Worm (Caenorhabditis elegans) whole organism, L2 larva: Measurements from ENCODE around the gene T25B6.5.

Experiments
- F13H6.1 ChIP-seq: sonication (generic microtip); optimal IDR thresholded peaks from 2 replicates; lab custom pipeline; 2016; ENCODE audit warnings: missing genetic modification characterization, missing compliant biosample characterization
- R02D3.7 ChIP-seq: fragments of 150-350 bp; optimal IDR thresholded peaks from 2 replicates; lab custom pipeline; 2014; ENCODE audit warnings: missing biosample characterization, missing genetic modification characterization
- Y55F3AM.14 ChIP-seq: fragments of 200-800 bp; sonication (Bioruptor generic); optimal IDR thresholded peaks from 2 replicates; lab custom pipeline; 2018; ENCODE audit warnings: mild to moderate bottlenecking, missing genetic modification characterization, missing compliant biosample characterization
- ZK546.5 ChIP-seq: sonication (generic microtip); optimal IDR thresholded peaks from 2 replicates; lab custom pipeline; 2017; ENCODE audit warnings: missing biosample characterization, missing genetic modification characterization
- alr-1 ChIP-seq: fragments of 150-350 bp; optimal IDR thresholded peaks from 2 replicates; lab custom pipeline; 2014; ENCODE audit warnings: missing biosample characterization, missing genetic modification characterization
- aly-2 ChIP-seq: fragments of 150-350 bp; optimal IDR thresholded peaks from 2 replicates; lab custom pipeline; 2014; ENCODE audit warnings: missing biosample characterization, missing genetic modification characterization
- blmp-1 ChIP-seq: sonication (generic microtip); optimal IDR thresholded peaks from 2 replicates; lab custom pipeline; 2017; ENCODE audit warnings: missing genetic modification characterization, mild to moderate bottlenecking, missing compliant biosample characterization, antibody characterized with exemption, moderate library complexity; ENCODE audit not compliant: insufficient read depth
- ceh-82 ChIP-seq: fragments of 150-350 bp; optimal IDR thresholded peaks from 2 replicates; lab custom pipeline; 2014; ENCODE audit warnings: missing biosample characterization, missing genetic modification characterization
- crh-2 ChIP-seq: sonication (generic microtip); optimal IDR thresholded peaks from 2 replicates; lab custom pipeline; 2017; ENCODE audit warnings: missing biosample characterization, missing genetic modification characterization
- egl-27 ChIP-seq: sonication (generic microtip); optimal IDR thresholded peaks from 3 replicates; lab custom pipeline; 2017; ENCODE audit warnings: missing biosample characterization, missing genetic modification reagents, missing genetic modification characterization
- elt-1 ChIP-seq: fragments of 150-350 bp; optimal IDR thresholded peaks from 2 replicates; lab custom pipeline; 2014; ENCODE audit warnings: missing biosample characterization, missing genetic modification characterization
- elt-3 ChIP-seq: sonication (generic microtip); optimal IDR thresholded peaks from 2 replicates; lab custom pipeline; 2017; ENCODE audit warnings: missing biosample characterization, missing genetic modification characterization
- gmeb-1 ChIP-seq: fragments of 150-350 bp; optimal IDR thresholded peaks from 2 replicates; lab custom pipeline; 2014; ENCODE audit warnings: missing biosample characterization, missing genetic modification characterization
- lin-11 ChIP-seq: fragments of 150-350 bp; sonication (generic microtip); optimal IDR thresholded peaks from 2 replicates; lab custom pipeline; 2014; ENCODE audit warnings: missing biosample characterization, missing genetic modification characterization, inconsistent platforms, mixed read lengths
- lin-13 ChIP-seq: fragments of 150-350 bp; optimal IDR thresholded peaks from 2 replicates; lab custom pipeline; 2014; ENCODE audit warnings: missing biosample characterization, missing genetic modification reagents, missing genetic modification characterization
- lin-39 ChIP-seq: fragments of 150-350 bp; optimal IDR thresholded peaks from 2 replicates; lab custom pipeline; 2014; ENCODE audit warnings: missing biosample characterization, missing genetic modification reagents, missing genetic modification characterization
- lsy-2 ChIP-seq, 2 experiments: fragments of 150-350 bp in 1 of 2; sonication (generic microtip) in 1 of 2; optimal IDR thresholded peaks; 2 replicates each; lab custom pipeline; 2014 to 2017; ENCODE audit warnings: missing biosample characterization in 2 of 2, missing genetic modification characterization in 2 of 2
- mbf-1 ChIP-seq: sonication (generic microtip); optimal IDR thresholded peaks from 2 replicates; lab custom pipeline; 2017; ENCODE audit warnings: missing biosample characterization, missing genetic modification characterization
- mdl-1 ChIP-seq, 2 experiments: fragments of 150-350 bp in 1 of 2; sonication (generic microtip) in 1 of 2; optimal IDR thresholded peaks; 2 replicates each; lab custom pipeline; 2017; ENCODE audit warnings: missing biosample characterization in 2 of 2, missing genetic modification characterization in 2 of 2
- nhr-10 ChIP-seq: sonication (generic microtip); optimal IDR thresholded peaks from 2 replicates; lab custom pipeline; 2017; ENCODE audit warnings: missing biosample characterization, missing genetic modification characterization
- nhr-11 ChIP-seq: fragments of 150-350 bp; optimal IDR thresholded peaks from 2 replicates; lab custom pipeline; 2014; ENCODE audit warnings: missing biosample characterization, missing genetic modification characterization
- nhr-12 ChIP-seq: fragments of 150-350 bp; optimal IDR thresholded peaks from 2 replicates; lab custom pipeline; 2014; ENCODE audit warnings: missing biosample characterization, missing genetic modification characterization
- nhr-129 ChIP-seq: fragments of 150-350 bp; optimal IDR thresholded peaks from 2 replicates; lab custom pipeline; 2014; ENCODE audit warnings: missing biosample characterization, missing genetic modification characterization
- nhr-21 ChIP-seq: fragments of 150-350 bp; optimal IDR thresholded peaks from 2 replicates; lab custom pipeline; 2014; ENCODE audit warnings: missing biosample characterization, missing genetic modification characterization
- nhr-23 ChIP-seq: fragments of 150-350 bp; optimal IDR thresholded peaks from 2 replicates; lab custom pipeline; 2014; ENCODE audit warnings: missing biosample characterization, missing genetic modification reagents, missing genetic modification characterization
- nhr-237 ChIP-seq: fragments of 150-350 bp; optimal IDR thresholded peaks from 2 replicates; lab custom pipeline; 2014; ENCODE audit warnings: missing biosample characterization, missing genetic modification characterization
- nhr-25 ChIP-seq: fragments of 150-350 bp; sonication (generic microtip); optimal IDR thresholded peaks from 3 replicates; lab custom pipeline; 2014; ENCODE audit warnings: missing biosample characterization, missing genetic modification characterization
- nhr-6 ChIP-seq: fragments of 150-350 bp; optimal IDR thresholded peaks from 2 replicates; lab custom pipeline; 2014; ENCODE audit warnings: missing biosample characterization, missing genetic modification characterization
- nhr-77 ChIP-seq: fragments of 150-350 bp; optimal IDR thresholded peaks from 2 replicates; lab custom pipeline; 2014; ENCODE audit warnings: missing biosample characterization, missing genetic modification characterization
- sem-4 ChIP-seq: fragments of 150-350 bp; optimal IDR thresholded peaks from 2 replicates; lab custom pipeline; 2014; ENCODE audit warnings: missing biosample characterization, missing genetic modification reagents, missing genetic modification characterization
- skn-1 ChIP-seq: sonication (generic microtip); optimal IDR thresholded peaks from 2 replicates; lab custom pipeline; 2017; ENCODE audit warnings: missing biosample characterization, missing genetic modification characterization
- sma-3 ChIP-seq: sonication (generic microtip); optimal IDR thresholded peaks from 2 replicates; lab custom pipeline; 2016; ENCODE audit warnings: missing genetic modification reagents, missing genetic modification characterization, missing compliant biosample characterization
- sma-9 ChIP-seq, 2 experiments: fragments of 150-350 bp in 1 of 2; sonication (generic microtip) in 1 of 2; optimal IDR thresholded peaks; 2 replicates each; lab custom pipeline; 2014 to 2016; ENCODE audit warnings: missing genetic modification characterization in 2 of 2, mild to moderate bottlenecking in 1 of 2, missing biosample characterization in 1 of 2, missing compliant biosample characterization in 1 of 2, missing genetic modification reagents in 1 of 2, moderate library complexity in 1 of 2
- snpc-4 ChIP-seq: fragments of 150-350 bp; optimal IDR thresholded peaks from 2 replicates; lab custom pipeline; 2014; ENCODE audit warnings: missing biosample characterization, missing genetic modification characterization
- unc-39 ChIP-seq: fragments of 150-350 bp; optimal IDR thresholded peaks from 2 replicates; lab custom pipeline; 2014; ENCODE audit warnings: missing biosample characterization, missing genetic modification characterization
- unc-55 ChIP-seq: fragments of 150-350 bp; sonication (generic microtip); optimal IDR thresholded peaks from 3 replicates; lab custom pipeline; 2014; ENCODE audit warnings: missing biosample characterization, missing genetic modification reagents, missing genetic modification characterization
- unc-62 ChIP-seq: fragments of 150-350 bp; optimal IDR thresholded peaks from 2 replicates; lab custom pipeline; 2014; ENCODE audit warnings: missing biosample characterization, missing genetic modification reagents, missing genetic modification characterization
- zag-1 ChIP-seq: fragments of 150-350 bp; optimal IDR thresholded peaks from 2 replicates; lab custom pipeline; 2014; ENCODE audit warnings: missing biosample characterization, missing genetic modification characterization
- ztf-1 ChIP-seq: fragments of 200-800 bp; sonication (Bioruptor generic); conservative IDR thresholded peaks from 2 replicates; pipeline ENCODE4 v1.3.6; 2022; ENCODE audit warnings: missing genetic modification characterization, missing compliant biosample characterization

The T25B6.5 gene

ce11 chrX:9010418-9010817 lies 11.1 kb downstream of the T25B6.5 start, which contains the start of gene C24A3.9:
C24A3.9 (minus strand) TSS chrX:9010518.
- TF ChIP-seq lin-11 (no peak), gmeb-1 (tag; lab: Kevin White, UChicago) (no peak), ceh-82 (tag; lab: Kevin White, UChicago) (no peak), F13H6.1 (tag; lab: Kevin White, UChicago) (no peak), blmp-1 (tag; lab: Kevin White, UChicago) (no peak), nhr-6 (no peak), elt-3 (no peak), unc-55 (no peak), nhr-25 (tag; lab: Kevin White, UChicago) (no peak), lsy-2 (tag; optimal IDR thresholded peaks at IDR 0.05; lab: Kevin White, UChicago) (no peak), unc-62 (GFP tag; lab: Kevin White, UChicago) (no peak), nhr-129 (no peak), mbf-1 (tag; lab: Kevin White, UChicago) (no peak), sma-3 (GFP tag; lab: Kevin White, UChicago) (no peak), lin-39 (tag; lab: Kevin White, UChicago) (no peak)

ce11 chrX:8998809-8999208 lies 22.7 kb downstream of the T25B6.5 start, which contains the start of gene C24A3.1:
C24A3.1 (plus strand) TSS chrX:8999071.
- TF ChIP-seq ZK546.5 (tag; lab: Kevin White, UChicago) (no peak), egl-27 (tag; lab: Kevin White, UChicago) (no peak), gmeb-1 (tag; lab: Kevin White, UChicago) (no peak), lin-39 (tag; lab: Kevin White, UChicago) (no peak), nhr-10 (tag; lab: Kevin White, UChicago) (no peak), nhr-237 (tag; lab: Kevin White, UChicago) (no peak), lin-11 (no peak), nhr-12 (tag; lab: Kevin White, UChicago) (no peak), unc-39 (no peak), R02D3.7 (tag; lab: Kevin White, UChicago) (no peak), elt-1 (no peak), nhr-25 (tag; lab: Kevin White, UChicago) (no peak), snpc-4 (tag; lab: Kevin White, UChicago) (no peak), ceh-82 (tag; lab: Kevin White, UChicago) (no peak), nhr-77 (tag; lab: Kevin White, UChicago) (no peak), Y55F3AM.14 (GFP tag; lab: Kevin White, UChicago) (no peak)

ce11 chrX:8997450-8998075 lies 24.0 kb downstream of the T25B6.5 start, which contains the start of gene C24A3.2:
C24A3.2 (plus strand) TSS chrX:8997500.
- TF ChIP-seq nhr-11 (tag; lab: Kevin White, UChicago) (no peak), zag-1 (tag; lab: Kevin White, UChicago) (peak; percentile 41), nhr-237 (tag; lab: Kevin White, UChicago) (no peak), sma-9 (GFP tag; optimal IDR thresholded peaks at IDR 0.05; lab: Kevin White, UChicago) (no peak), sma-9 (tag; optimal IDR thresholded peaks at IDR 0.05; lab: Kevin White, UChicago) (no peak), lsy-2 (tag; optimal IDR thresholded peaks at IDR 0.05; lab: Kevin White, UChicago) (peak in 1 of 2 experiments; percentile 23), elt-1 (no peak), unc-55 (peak; percentile 50), nhr-129 (peak; percentile 11)

- TF ChIP-seq nhr-129 (peak; percentile 12), nhr-23 (tag; lab: Kevin White, UChicago) (no peak), snpc-4 (tag; lab: Kevin White, UChicago) (no peak), unc-55 (peak; percentile 44), ceh-82 (tag; lab: Kevin White, UChicago) (no peak)
Observed at ce11 chrX:8996496-8997116, 24.9 kb downstream of the T25B6.5 start.

ce11 chrX:8995527-8995946 lies 26.0 kb downstream of the T25B6.5 start:
- TF ChIP-seq gmeb-1 (tag; lab: Kevin White, UChicago) (no peak), nhr-11 (tag; lab: Kevin White, UChicago) (no peak), unc-55 (peak; percentile 81), Y55F3AM.14 (GFP tag; lab: Kevin White, UChicago) (peak; percentile 43), mbf-1 (tag; lab: Kevin White, UChicago) (no peak), unc-62 (GFP tag; lab: Kevin White, UChicago) (no peak), nhr-6 (no peak), alr-1 (tag; lab: Kevin White, UChicago) (no peak), ztf-1 (no peak), crh-2 (tag; lab: Kevin White, UChicago) (peak; percentile 26), nhr-129 (peak; percentile 42), nhr-21 (tag; lab: Kevin White, UChicago) (no peak), nhr-10 (tag; lab: Kevin White, UChicago) (no peak), mdl-1 (tag; optimal IDR thresholded peaks at IDR 0.05; lab: Kevin White, UChicago) (no peak), lin-13 (GFP tag; lab: Kevin White, UChicago) (peak; percentile 15), sma-9 (GFP tag; optimal IDR thresholded peaks at IDR 0.05; lab: Kevin White, UChicago) (peak; percentile 28), sma-9 (tag; optimal IDR thresholded peaks at IDR 0.05; lab: Kevin White, UChicago) (no peak), nhr-23 (tag; lab: Kevin White, UChicago) (no peak), elt-3 (no peak), lsy-2 (tag; optimal IDR thresholded peaks at IDR 0.05; lab: Kevin White, UChicago) (peak in 1 of 2 experiments; percentile 41), zag-1 (tag; lab: Kevin White, UChicago) (peak; percentile 76), blmp-1 (tag; lab: Kevin White, UChicago) (no peak), skn-1 (tag; lab: Kevin White, UChicago) (no peak), egl-27 (tag; lab: Kevin White, UChicago) (no peak), sem-4 (tag; lab: Kevin White, UChicago) (peak; percentile 36), aly-2 (tag; lab: Kevin White, UChicago) (no peak)
